Fruit fly (Drosophila melanogaster) whole organism, pupa: ENCODE results near the gene RPA1.

Source experiments
- CG12605 ChIP-seq: fragments of 200-800 bp; sonication (Bioruptor generic); IDR thresholded peaks from 2 replicates; pipeline ENCODE4 v1.3.6; 2022; ENCODE audit warnings: missing biosample characterization, missing genetic modification characterization
- CG14655 ChIP-seq: fragments of 200-800 bp; sonication (Bioruptor generic); optimal IDR thresholded peaks from 3 replicates; lab custom pipeline; 2017; ENCODE audit warnings: mild to moderate bottlenecking, missing biosample characterization, missing genetic modification reagents, missing genetic modification characterization
- CG34367 ChIP-seq: fragments of 200-800 bp; sonication (Bioruptor generic); optimal IDR thresholded peaks from 2 replicates; lab custom pipeline; 2018; ENCODE audit warnings: missing biosample characterization, mild to moderate bottlenecking, missing genetic modification characterization
- EcR ChIP-seq: fragments of 200-800 bp; sonication (Bioruptor generic); optimal IDR thresholded peaks from 3 replicates; lab custom pipeline; 2019; ENCODE audit warnings: missing biosample characterization, missing genetic modification characterization, mild to moderate bottlenecking, moderate library complexity, missing genetic modification reagents
- Pif1B ChIP-seq: fragments of 200-800 bp; sonication (Bioruptor generic); optimal IDR thresholded peaks from 3 replicates; lab custom pipeline; 2016; ENCODE audit warnings: missing biosample characterization, missing genetic modification characterization
- Snoo ChIP-seq: fragments of 200-800 bp; sonication (Bioruptor generic); optimal IDR thresholded peaks from 3 replicates; lab custom pipeline; 2017; ENCODE audit warnings: missing biosample characterization, mild to moderate bottlenecking, missing genetic modification characterization, inconsistent platforms
- fd96Ca ChIP-seq: fragments of 200-800 bp; sonication (Bioruptor generic); IDR thresholded peaks from 3 replicates; pipeline ENCODE4 v1.3.6; 2022; ENCODE audit warnings: missing biosample characterization, missing genetic modification characterization

DNA sequence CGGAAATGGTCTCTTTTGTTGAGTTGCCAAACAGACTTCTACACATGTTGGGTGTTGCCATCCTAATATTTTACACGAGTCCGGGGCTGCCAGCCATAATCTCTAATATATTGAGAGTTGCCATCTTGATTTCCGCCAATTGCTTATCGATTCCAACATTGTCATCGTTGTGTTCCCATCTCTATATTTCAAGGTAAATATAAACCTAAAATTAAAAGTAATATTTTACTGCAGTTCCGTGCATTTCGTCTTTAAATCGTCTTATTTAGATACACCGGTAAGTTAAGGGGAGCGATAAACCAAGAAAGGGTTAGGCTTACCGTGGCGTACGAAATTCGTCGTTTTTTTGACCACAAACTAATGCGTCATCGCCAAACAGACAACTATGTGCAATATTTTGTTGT, 30.9 kb downstream of the RPA1 start, which contains the start of gene PolI:
- TF ChIP-seq EcR (GFP tag; lab: Kevin White, UChicago) (no peak), Snoo (tag; lab: Kevin White, UChicago) (no peak), Pif1B (GFP tag; lab: Kevin White, UChicago) (no peak), CG14655 (GFP tag; lab: Kevin White, UChicago) (no peak), CG12605 (GFP tag; lab: Robert Waterston, UW) (no peak), fd96Ca (no peak), CG34367 (tag; lab: Kevin White, UChicago) (no peak)
